Fruit fly (Drosophila melanogaster) whole organism, embryonic: ENCODE measurements around the gene Synd.
A peak's percentile ranks its signal among the peaks of the same experiment; 100 is the strongest.

Experiments
- BtbVII ChIP-seq: fragments of 200-800 bp; sonication (Bioruptor generic); optimal IDR thresholded peaks from 3 replicates; lab custom pipeline; 2017; ENCODE audit warnings: missing biosample characterization, mild to moderate bottlenecking, missing genetic modification characterization
- C15 ChIP-seq: fragments of 200-800 bp; sonication (Bioruptor generic); IDR thresholded peaks from 3 replicates; pipeline ENCODE4 v1.3.6; 2022; ENCODE audit warnings: missing biosample characterization, missing genetic modification characterization
- CG10543 ChIP-seq: fragments of 200-800 bp; sonication (Bioruptor generic); optimal IDR thresholded peaks from 3 replicates; lab custom pipeline; 2017; ENCODE audit warnings: missing biosample characterization, mild to moderate bottlenecking, missing genetic modification characterization, moderate library complexity
- CG12299 ChIP-seq: fragments of 200-800 bp; sonication (Bioruptor generic); optimal IDR thresholded peaks from 2 replicates; lab custom pipeline; 2018; ENCODE audit warnings: missing biosample characterization, mild to moderate bottlenecking, missing genetic modification characterization
- CG14441 ChIP-seq: fragments of 200-800 bp; sonication (Bioruptor generic); IDR thresholded peaks from 2 replicates; pipeline ENCODE4 v1.3.6; 2022; ENCODE audit warnings: missing biosample characterization, missing genetic modification characterization
- CG15011 ChIP-seq: fragments of 200-800 bp; sonication (Bioruptor generic); optimal IDR thresholded peaks from 3 replicates; lab custom pipeline; 2018; ENCODE audit warnings: missing biosample characterization, mild to moderate bottlenecking, missing genetic modification characterization
- CG1602 ChIP-seq: fragments of 200-800 bp; sonication (Bioruptor generic); optimal IDR thresholded peaks from 3 replicates; lab custom pipeline; 2016; ENCODE audit warnings: missing biosample characterization, missing genetic modification characterization
- CG1647 ChIP-seq: fragments of 200-800 bp; sonication (Bioruptor generic); optimal IDR thresholded peaks from 3 replicates; lab custom pipeline; 2016; ENCODE audit warnings: missing biosample characterization, missing genetic modification characterization
- CG17186 ChIP-seq: fragments of 200-800 bp; sonication (Bioruptor generic); optimal IDR thresholded peaks from 3 replicates; lab custom pipeline; 2017; ENCODE audit warnings: missing biosample characterization, missing genetic modification reagents, missing genetic modification characterization
- CG1832 ChIP-seq: fragments of 200-800 bp; sonication (Bioruptor generic); optimal IDR thresholded peaks from 2 replicates; lab custom pipeline; 2017; ENCODE audit warnings: missing biosample characterization, mild to moderate bottlenecking, missing genetic modification characterization, inconsistent platforms
- CG18619 ChIP-seq: fragments of 200-800 bp; sonication (Bioruptor generic); optimal IDR thresholded peaks from 3 replicates; lab custom pipeline; 2017; ENCODE audit warnings: missing biosample characterization, mild to moderate bottlenecking, missing genetic modification characterization
- CG2678 ChIP-seq: fragments of 200-800 bp; sonication (Bioruptor generic); optimal IDR thresholded peaks from 3 replicates; lab custom pipeline; 2019; ENCODE audit warnings: missing biosample characterization, mild to moderate bottlenecking, missing genetic modification characterization, moderate library complexity
- CG3281 ChIP-seq: fragments of 200-800 bp; sonication (Bioruptor generic); optimal IDR thresholded peaks from 3 replicates; lab custom pipeline; 2017; ENCODE audit warnings: missing biosample characterization, mild to moderate bottlenecking, missing genetic modification characterization
- CG34376 ChIP-seq: fragments of 200-800 bp; sonication (Bioruptor generic); optimal IDR thresholded peaks from 2 replicates; lab custom pipeline; 2018; ENCODE audit warnings: missing biosample characterization, mild to moderate bottlenecking, missing genetic modification characterization
- CG3726 ChIP-seq: fragments of 200-800 bp; sonication (Bioruptor generic); IDR thresholded peaks from 3 replicates; pipeline ENCODE4, ENCODE4 v1.3.6; 2022; ENCODE audit warnings: missing biosample characterization, missing genetic modification characterization
- CG4854 ChIP-seq: fragments of 200-800 bp; sonication (Bioruptor generic); optimal IDR thresholded peaks from 2 replicates; lab custom pipeline; 2016; ENCODE audit warnings: missing biosample characterization, missing genetic modification characterization, inconsistent platforms
- CG7372 ChIP-seq: fragments of 200-800 bp; sonication (Bioruptor generic); IDR thresholded peaks from 2 replicates; pipeline ENCODE4 v1.3.6; 2022; ENCODE audit warnings: missing biosample characterization, missing genetic modification characterization
- CG9932 ChIP-seq: fragments of 200-800 bp; sonication (Bioruptor generic); IDR thresholded peaks from 2 replicates; pipeline ENCODE4 v1.3.6; 2022; ENCODE audit warnings: missing biosample characterization, missing genetic modification characterization
- CrebB ChIP-seq: fragments of 200-800 bp; sonication (Bioruptor generic); optimal IDR thresholded peaks from 3 replicates; lab custom pipeline; 2018; ENCODE audit warnings: missing biosample characterization, mild to moderate bottlenecking, missing genetic modification characterization
- Dad ChIP-seq: fragments of 200-800 bp; sonication (Bioruptor generic); optimal IDR thresholded peaks from 3 replicates; lab custom pipeline; 2016; ENCODE audit warnings: missing biosample characterization, missing genetic modification characterization
- Deaf1 ChIP-seq: fragments of 200-800 bp; optimal IDR thresholded peaks from 3 replicates; lab custom pipeline; 2019; ENCODE audit warnings: missing biosample characterization, mild to moderate bottlenecking, missing genetic modification characterization, moderate library complexity
- Dll ChIP-seq: fragments of 200-800 bp; sonication (Bioruptor generic); IDR thresholded peaks from 4 replicates; pipeline ENCODE4 v1.3.6; 2022; ENCODE audit warnings: missing biosample characterization, missing genetic modification characterization; ENCODE audit not compliant: partially characterized antibody
- Eip74EF ChIP-seq, 2 experiments: fragments of 200-800 bp in 1 of 2; fragments of >200 bp in 1 of 2; sonication (Bioruptor generic) in 1 of 2; optimal IDR thresholded peaks; 2 replicates each; lab custom pipeline; 2017 to 2019; ENCODE audit warnings: missing biosample characterization in 2 of 2, missing genetic modification characterization in 2 of 2, mild to moderate bottlenecking in 1 of 2, moderate library complexity in 1 of 2
- GATAe ChIP-seq: fragments of 200-800 bp; sonication (Bioruptor generic); conservative IDR thresholded peaks from 2 replicates; pipeline ENCODE4 v1.3.6; 2022; ENCODE audit warnings: missing biosample characterization, missing genetic modification characterization
- HHEX ChIP-seq: fragments of 200-800 bp; sonication (Bioruptor generic); optimal IDR thresholded peaks from 3 replicates; lab custom pipeline; 2017; ENCODE audit warnings: missing biosample characterization, mild to moderate bottlenecking, missing genetic modification characterization, missing genetic modification reagents
- HmgZ ChIP-seq: fragments of 200-800 bp; sonication (Bioruptor generic); optimal IDR thresholded peaks from 2 replicates; lab custom pipeline; 2018; ENCODE audit warnings: missing biosample characterization, mild to moderate bottlenecking, missing genetic modification characterization
- Kr ChIP-seq: fragments of 200-800 bp; sonication (Bioruptor generic); optimal IDR thresholded peaks from 2 replicates; lab custom pipeline; 2017; ENCODE audit warnings: missing biosample characterization, mild to moderate bottlenecking, missing genetic modification characterization
- Lhr ChIP-seq: fragments of 200-800 bp; sonication (Bioruptor generic); optimal IDR thresholded peaks from 3 replicates; lab custom pipeline; 2017; ENCODE audit warnings: mild to moderate bottlenecking, missing biosample characterization, missing genetic modification reagents, missing genetic modification characterization
- Nf-YC ChIP-seq: fragments of 200-800 bp; optimal IDR thresholded peaks from 3 replicates; lab custom pipeline; 2019; ENCODE audit warnings: missing biosample characterization, mild to moderate bottlenecking, missing genetic modification characterization, moderate library complexity
- Oaz ChIP-seq: fragments of 200-800 bp; sonication (Bioruptor generic); IDR thresholded peaks from 2 replicates; pipeline ENCODE4 v1.3.6; 2022; ENCODE audit warnings: missing biosample characterization, missing genetic modification characterization
- Pdp1 ChIP-seq, 2 experiments: fragments of 200-800 bp; sonication (Bioruptor generic); optimal IDR thresholded peaks; 3 replicates each; lab custom pipeline; 2016; ENCODE audit warnings: missing biosample characterization in 2 of 2, missing genetic modification characterization in 2 of 2, mild to moderate bottlenecking in 1 of 2, moderate library complexity in 1 of 2
- Sin3A ChIP-seq: fragments of >200 bp; optimal IDR thresholded peaks from 2 replicates; lab custom pipeline; 2018
- Xbp1 ChIP-seq: fragments of 200-800 bp; sonication (Bioruptor generic); optimal IDR thresholded peaks from 3 replicates; lab custom pipeline; 2016; ENCODE audit warnings: missing biosample characterization, mild to moderate bottlenecking, missing genetic modification characterization
- ase ChIP-seq: fragments of 200-800 bp; sonication (Bioruptor generic); IDR thresholded peaks from 3 replicates; pipeline ENCODE4 v1.3.6; 2022; ENCODE audit warnings: missing biosample characterization, missing genetic modification characterization
- caup ChIP-seq: fragments of 200-800 bp; sonication (Bioruptor generic); optimal IDR thresholded peaks from 3 replicates; lab custom pipeline; 2017; ENCODE audit warnings: missing biosample characterization, mild to moderate bottlenecking, missing genetic modification characterization, moderate library complexity; ENCODE audit not compliant: severe bottlenecking
- cg ChIP-seq: fragments of 200-800 bp; sonication (Bioruptor generic); optimal IDR thresholded peaks from 3 replicates; lab custom pipeline; 2019; ENCODE audit warnings: missing biosample characterization, mild to moderate bottlenecking, missing genetic modification characterization, moderate library complexity
- eve ChIP-seq, 2 experiments: fragments of >200 bp; optimal IDR thresholded peaks; 2 replicates each; lab custom pipeline; 2017; ENCODE audit warnings: missing biosample characterization in 2 of 2, missing genetic modification characterization in 2 of 2
- exex ChIP-seq: fragments of 200-800 bp; sonication (Bioruptor generic); optimal IDR thresholded peaks from 4 replicates; lab custom pipeline; 2018; ENCODE audit warnings: missing biosample characterization, mild to moderate bottlenecking, missing genetic modification characterization, moderate library complexity
- gro ChIP-seq: fragments of 200-800 bp; sonication (Bioruptor generic); optimal IDR thresholded peaks from 2 replicates; lab custom pipeline; 2016; ENCODE audit warnings: missing biosample characterization, missing genetic modification characterization
- gsb ChIP-seq: fragments of 200-800 bp; sonication (Bioruptor generic); IDR thresholded peaks from 2 replicates; pipeline ENCODE4 v1.3.6; 2022; ENCODE audit warnings: missing biosample characterization, missing genetic modification characterization
- klu ChIP-seq: fragments of 200-800 bp; sonication (Bioruptor generic); IDR thresholded peaks from 2 replicates; pipeline ENCODE4 v1.3.6; 2022; ENCODE audit warnings: missing biosample characterization, missing genetic modification characterization
- lab ChIP-seq: fragments of 200-800 bp; sonication (Bioruptor generic); optimal IDR thresholded peaks from 3 replicates; lab custom pipeline; 2017; ENCODE audit warnings: missing biosample characterization, missing genetic modification characterization, mild to moderate bottlenecking, moderate library complexity, missing genetic modification reagents
- nmo ChIP-seq: fragments of 200-800 bp; sonication (Bioruptor generic); optimal IDR thresholded peaks from 2 replicates; lab custom pipeline; 2018; ENCODE audit warnings: missing biosample characterization, mild to moderate bottlenecking, missing genetic modification characterization, moderate library complexity
- otp ChIP-seq: fragments of 200-800 bp; sonication (Bioruptor generic); IDR thresholded peaks from 3 replicates; pipeline ENCODE4, ENCODE4 v1.3.6; 2022; ENCODE audit warnings: missing biosample characterization, missing genetic modification characterization
- pan ChIP-seq, 4 experiments: fragments of >200 bp in 3 of 4; fragments of 200-800 bp in 1 of 4; sonication (Bioruptor generic) in 1 of 4; optimal IDR thresholded peaks in 3 of 4; IDR thresholded peaks in 1 of 4; 2 replicates each; pipeline versions ENCODE4 v1.3.6 to Lab custom; 2017 to 2022; ENCODE audit warnings: missing biosample characterization in 2 of 4, missing genetic modification characterization in 2 of 4, mixed read lengths in 1 of 4
- pfk ChIP-seq: fragments of 200-800 bp; sonication (Bioruptor generic); optimal IDR thresholded peaks from 2 replicates; lab custom pipeline; 2018; ENCODE audit warnings: missing biosample characterization, mild to moderate bottlenecking, missing genetic modification characterization, moderate library complexity
- pum ChIP-seq: fragments of 200-800 bp; sonication (Bioruptor generic); optimal IDR thresholded peaks from 2 replicates; lab custom pipeline; 2016; ENCODE audit warnings: missing biosample characterization, missing genetic modification characterization
- row ChIP-seq: fragments of 200-800 bp; sonication (Bioruptor generic); IDR thresholded peaks from 3 replicates; pipeline ENCODE4 v1.3.6; 2022; ENCODE audit warnings: missing biosample characterization, missing genetic modification characterization
- sim ChIP-seq: fragments of 200-800 bp; sonication (Bioruptor generic); IDR thresholded peaks from 2 replicates; pipeline ENCODE4 v1.3.6; 2022; ENCODE audit warnings: missing biosample characterization, missing genetic modification characterization
- ttk ChIP-seq: fragments of 200-800 bp; sonication (Bioruptor generic); IDR thresholded peaks from 2 replicates; pipeline ENCODE4 v2.1.2; 2022; ENCODE audit warnings: missing biosample characterization, missing genetic modification characterization
- yki ChIP-seq: fragments of >200 bp; optimal IDR thresholded peaks from 3 replicates; lab custom pipeline; 2018

Gene Synd

dm6 chr3R:20837242-20837664 lies 4.7 kb downstream of the Synd start (continued):
- TF ChIP-seq HHEX (GFP tag; lab: Kevin White, UChicago) = peak; percentile 23
- TF ChIP-seq yki (lab: Kevin White, UChicago) = no peak
- no peak for TF ChIP-seq pan (optimal IDR thresholded peaks at IDR 0.05; lab: Kevin White, UChicago)
- TF ChIP-seq pan (GFP tag; optimal IDR thresholded peaks at IDR 0.05 in 1 of 2, IDR thresholded peaks at IDR 0.05 in 1 of 2) = peak in 1 of 2 experiments; percentile 12
- TF ChIP-seq Xbp1 (GFP tag; lab: Kevin White, UChicago) = no peak
- no peak for TF ChIP-seq nmo (GFP tag; lab: Kevin White, UChicago)
- no peak for TF ChIP-seq Lhr (GFP tag; lab: Kevin White, UChicago)
- no peak for TF ChIP-seq Sin3A (lab: Kevin White, UChicago)
- peak; percentile 16 for TF ChIP-seq caup (GFP tag; lab: Kevin White, UChicago)
- TF ChIP-seq cg (GFP tag; lab: Kevin White, UChicago) = peak; percentile 14
- TF ChIP-seq CG7372 (GFP tag; lab: Robert Waterston, UW) = no peak
- TF ChIP-seq ttk (GFP tag; lab: Robert Waterston, UW) = no peak
- TF ChIP-seq CG3281 = peak; percentile 12
- TF ChIP-seq CG1832 = no peak
- TF ChIP-seq Kr = no peak
- TF ChIP-seq Pdp1 (GFP tag; optimal IDR thresholded peaks at IDR 0.05; lab: Kevin White, UChicago) = peak in 1 of 2 experiments; percentile 74
- peak; percentile 74 for TF ChIP-seq CG10543
- peak; percentile 55 for TF ChIP-seq lab (GFP tag; lab: Kevin White, UChicago)
- no peak for TF ChIP-seq CG17186 (GFP tag; lab: Kevin White, UChicago)
- TF ChIP-seq gro (GFP tag; lab: Kevin White, UChicago) = peak; percentile 11
- TF ChIP-seq ase (GFP tag; lab: Robert Waterston, UW) = no peak
- no peak for TF ChIP-seq Dad
- no peak for TF ChIP-seq pfk (GFP tag; lab: Kevin White, UChicago)
- peak; percentile 6 for TF ChIP-seq Nf-YC (tag; lab: Kevin White, UChicago)
- no peak for TF ChIP-seq CG1602 (GFP tag; lab: Kevin White, UChicago)
- TF ChIP-seq CG18619 (GFP tag; lab: Kevin White, UChicago) = no peak
- TF ChIP-seq CG2678 = no peak
- TF ChIP-seq CG9932 (GFP tag; lab: Robert Waterston, UW) = peak; percentile 22; the same call in 1 of the 2 replicates
- TF ChIP-seq CG12299 (tag; lab: Kevin White, UChicago) = no peak
- peak; percentile 55 for TF ChIP-seq Deaf1 (tag; lab: Kevin White, UChicago)
- TF ChIP-seq exex (tag; lab: Kevin White, UChicago) = peak; percentile 98
- TF ChIP-seq CG34376 = peak; percentile 62
- no peak for TF ChIP-seq klu (GFP tag; lab: Robert Waterston, UW)
- TF ChIP-seq Oaz (GFP tag; lab: Robert Waterston, UW) = no peak
- no peak for TF ChIP-seq Eip74EF (GFP tag; optimal IDR thresholded peaks at IDR 0.05; lab: Kevin White, UChicago)
- peak; percentile 36; the same call in 1 of the 3 replicates for TF ChIP-seq row
- peak; percentile 78 for TF ChIP-seq GATAe
- peak; percentile 43 for TF ChIP-seq HmgZ (tag; lab: Kevin White, UChicago)
- no peak for TF ChIP-seq CrebB
- no peak for TF ChIP-seq sim (GFP tag; lab: Robert Waterston, UW)
- TF ChIP-seq CG4854 = no peak
- no peak for TF ChIP-seq gsb (GFP tag; lab: Robert Waterston, UW)
- TF ChIP-seq CG1647 (GFP tag; lab: Kevin White, UChicago) = no peak
- no peak for TF ChIP-seq otp
- TF ChIP-seq CG14441 (GFP tag; lab: Robert Waterston, UW) = no peak; the same call in 1 of the 2 replicates
- peak in 1 of 2 experiments; percentile 2 for TF ChIP-seq eve (GFP tag; optimal IDR thresholded peaks at IDR 0.05; lab: Kevin White, UChicago)
- TF ChIP-seq BtbVII (GFP tag; lab: Kevin White, UChicago) = peak; percentile 57
- no peak for TF ChIP-seq CG3726 (GFP tag; lab: Robert Waterston, UW)
- TF ChIP-seq Dll (GFP tag; lab: Robert Waterston, UW) = no peak
- TF ChIP-seq pum = no peak
- no peak for TF ChIP-seq CG15011 (GFP tag; lab: Kevin White, UChicago)
- no peak for TF ChIP-seq C15 (GFP tag; lab: Robert Waterston, UW)
